Fruit fly (Drosophila melanogaster) Kc167 (cell line): Measurements from ENCODE around the gene CG34133.

Experiments
- Myc ChIP-seq: fragments of >200 bp; optimal IDR thresholded peaks from 2 replicates; lab custom pipeline; 2017; ENCODE audit warnings: missing external identifiers
- h ChIP-seq: fragments of >200 bp; optimal IDR thresholded peaks from 3 replicates; lab custom pipeline; 2018; ENCODE audit warnings: missing external identifiers
- psq ChIP-seq: fragments of >200 bp; optimal IDR thresholded peaks from 2 replicates; lab custom pipeline; 2017; ENCODE audit warnings: missing external identifiers

- TF ChIP-seq h (lab: Kevin White, UChicago) (no peak), psq (no peak), Myc (lab: Kevin White, UChicago) (no peak)
Observed at dm6 chr3R:29866706-29867105, 2.5 kb upstream of the CG34133 start.
